Fruit fly (Drosophila melanogaster) Kc167 (cell line): ENCODE data around the gene yellow-e.

Experiments used
- Myc ChIP-seq: fragments of >200 bp; optimal IDR thresholded peaks from 2 replicates; lab custom pipeline; 2017; ENCODE audit warnings: missing external identifiers
- Sin3A ChIP-seq: fragments of >200 bp; optimal IDR thresholded peaks from 2 replicates; lab custom pipeline; 2018; ENCODE audit warnings: missing external identifiers
- insv ChIP-seq: fragments of >200 bp; optimal IDR thresholded peaks from 3 replicates; lab custom pipeline; 2018; ENCODE audit warnings: missing external identifiers
- psq ChIP-seq: fragments of >200 bp; optimal IDR thresholded peaks from 2 replicates; lab custom pipeline; 2017; ENCODE audit warnings: missing external identifiers
- ttk ChIP-seq: sonication (Bioruptor generic); optimal IDR thresholded peaks from 2 replicates; lab custom pipeline; 2017; ENCODE audit warnings: missing external identifiers

DNA sequence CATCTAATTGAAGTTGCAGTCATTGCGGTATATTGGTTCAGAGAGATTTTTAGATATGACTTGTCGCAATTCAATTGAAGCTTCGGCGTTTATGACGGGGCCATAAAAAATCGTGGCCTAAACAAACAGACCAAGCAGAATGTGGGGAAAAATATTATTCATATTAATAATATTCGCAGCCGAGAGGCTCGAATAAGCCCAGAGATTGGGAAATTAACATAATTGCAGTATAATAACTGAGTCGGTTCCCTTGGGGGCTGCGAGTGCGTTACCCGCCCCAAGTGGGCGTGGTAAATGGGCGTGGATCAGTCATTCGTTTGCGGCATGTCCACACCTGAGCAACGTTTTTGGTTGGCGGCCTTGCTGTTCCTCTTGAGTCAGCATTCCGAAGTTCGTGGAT lies 4.9 kb upstream of the yellow-e start, which contains the start of gene Ir87a:
- TF ChIP-seq insv (lab: Kevin White, UChicago) (no peak), psq (no peak), ttk (lab: Kevin White, UChicago) (no peak), Myc (lab: Kevin White, UChicago) (no peak), Sin3A (lab: Kevin White, UChicago) (no peak)
